Worm (Caenorhabditis elegans) whole organism, L1 larva: ENCODE measurements around the gene C34D10.5.

Experiments used
- fkh-10 ChIP-seq: sonication (generic microtip); optimal IDR thresholded peaks from 2 replicates; lab custom pipeline; 2017; ENCODE audit warnings: missing biosample characterization, missing genetic modification reagents, missing genetic modification characterization
- hlh-4 ChIP-seq: sonication (generic microtip); optimal IDR thresholded peaks from 2 replicates; lab custom pipeline; 2016; ENCODE audit warnings: mild to moderate bottlenecking, missing genetic modification characterization, missing compliant biosample characterization
- nhr-77 ChIP-seq: fragments of 150-350 bp; optimal IDR thresholded peaks from 2 replicates; lab custom pipeline; 2014; ENCODE audit warnings: missing biosample characterization, missing genetic modification characterization
- nhr-85 ChIP-seq: sonication (generic microtip); peaks from one replicate; lab custom pipeline; 2016; ENCODE audit warnings: missing genetic modification characterization, inconsistent platforms, missing compliant biosample characterization

- TF ChIP-seq hlh-4 (tag; lab: Kevin White, UChicago) (no peak), nhr-77 (tag; lab: Kevin White, UChicago) (no peak), nhr-85 (peak; percentile 73), fkh-10 (GFP tag; lab: Kevin White, UChicago) (no peak)
Measured at ce11 chrX:8018441-8018840, 614 bp downstream of the C34D10.5 start.
